Fruit fly (Drosophila melanogaster) whole organism, prepupa: ENCODE results near the gene TpnC25D.

Experiments used
- Blimp-1 ChIP-seq: fragments of 200-800 bp; sonication (Bioruptor generic); optimal IDR thresholded peaks from 3 replicates; lab custom pipeline; 2017; ENCODE audit warnings: missing biosample characterization, missing genetic modification characterization, mild to moderate bottlenecking, moderate library complexity, missing genetic modification reagents
- CG31627 ChIP-seq: fragments of 200-800 bp; sonication (Bioruptor generic); optimal IDR thresholded peaks from 3 replicates; lab custom pipeline; 2016; ENCODE audit warnings: missing biosample characterization, missing genetic modification characterization
- Hr38 ChIP-seq: sonication (Bioruptor generic); optimal IDR thresholded peaks from 2 replicates; lab custom pipeline; 2016; ENCODE audit warnings: missing biosample characterization, missing genetic modification characterization
- fd59A ChIP-seq: fragments of 200-800 bp; sonication (Bioruptor generic); optimal IDR thresholded peaks from 2 replicates; lab custom pipeline; 2017; ENCODE audit warnings: missing biosample characterization, mild to moderate bottlenecking, missing genetic modification characterization, missing genetic modification reagents

- TF ChIP-seq Hr38 (no peak), Blimp-1 (no peak), fd59A (GFP tag; lab: Kevin White, UChicago) (no peak), CG31627 (GFP tag; lab: Kevin White, UChicago) (no peak)
These were observed 47.7 kb downstream of the TpnC25D start for dm6 chr2L:5264157-5264556.
